Fruit fly (Drosophila melanogaster): ENCODE data around the gene CG32086.
A peak's percentile ranks its signal among the peaks of the same experiment; 100 is the strongest.

CG32086 gene

DNA sequence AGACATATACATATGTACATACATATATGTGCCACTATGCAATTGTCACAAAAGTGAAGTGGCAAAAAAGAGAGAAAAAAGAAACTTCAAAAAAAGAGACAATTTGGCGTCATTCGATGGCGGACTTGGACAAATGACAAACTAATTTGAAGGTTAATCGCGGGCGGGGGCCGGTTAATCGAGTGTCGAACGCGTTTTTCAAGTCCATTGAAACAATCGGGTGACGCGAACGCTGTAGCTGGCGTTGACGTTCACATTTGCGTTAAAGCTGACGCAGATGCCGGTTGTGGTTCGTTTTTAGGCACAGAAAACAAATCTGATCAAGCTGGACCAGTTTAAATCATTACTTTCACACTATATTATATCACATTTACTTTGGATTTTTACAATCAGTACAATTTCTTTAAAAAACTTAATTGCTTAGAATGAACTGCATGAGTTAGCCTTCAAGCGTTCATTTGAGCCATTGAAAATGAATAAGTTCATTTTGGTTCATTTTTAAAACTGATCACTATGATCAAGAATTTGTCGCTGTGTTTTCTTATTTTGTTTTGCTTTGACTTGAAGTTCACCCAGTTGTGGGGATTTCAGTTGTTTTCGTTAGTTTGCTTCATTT, 50.1 kb downstream of the CG32086 start (continued):
- TF ChIP-seq dysf (GFP tag; IDR thresholded peaks at IDR 0.05): peak; percentile 67; the same call in 2 of the 3 replicates
- TF ChIP-seq Eip74EF (GFP tag; optimal IDR thresholded peaks at IDR 0.05): peak in 1 of 2 experiments; percentile 32
- peak; percentile 58 for TF ChIP-seq Hmr (GFP tag; optimal IDR thresholded peaks at IDR 0.05)
- peak; percentile 57 for TF ChIP-seq CG13624 (GFP tag; optimal IDR thresholded peaks at IDR 0.05)
- no peak for TF ChIP-seq Ravus (GFP tag; IDR thresholded peaks at IDR 0.05)
- peak; percentile 59 for TF ChIP-seq CG13296 (GFP tag; optimal IDR thresholded peaks at IDR 0.05)
- 0 out of 3 replicates have a peak, but pooled peaks have one; percentile 37 for TF ChIP-seq CG34422 (GFP tag; IDR thresholded peaks at IDR 0.05)
- no peak for TF ChIP-seq CG12942 (GFP tag; optimal IDR thresholded peaks at IDR 0.05)
- peak; percentile 9 for TF ChIP-seq HLH54F (GFP tag; optimal IDR thresholded peaks at IDR 0.05)
- TF ChIP-seq crp (GFP tag; optimal IDR thresholded peaks at IDR 0.05): no peak
- TF ChIP-seq Sox100B (GFP tag; optimal IDR thresholded peaks at IDR 0.05): peak; percentile 66
- TF ChIP-seq CG34224 (GFP tag; IDR thresholded peaks at IDR 0.05; ENCODE audit: partially characterized antibody): 0 out of 3 replicates have a peak, but pooled peaks have one; percentile 14
- peak; percentile 32 for TF ChIP-seq CG7786 (GFP tag; optimal IDR thresholded peaks at IDR 0.05)
- TF ChIP-seq Kr (GFP tag; optimal IDR thresholded peaks at IDR 0.05): no peak
- TF ChIP-seq ase (GFP tag; IDR thresholded peaks at IDR 0.05): no peak
- peak; percentile 35; the same call in 1 of the 2 replicates for TF ChIP-seq CG3847 (GFP tag; IDR thresholded peaks at IDR 0.05)
- no peak for TF ChIP-seq da (GFP tag; optimal IDR thresholded peaks at IDR 0.05)
- peak; percentile 23 for TF ChIP-seq schlank (tag; optimal IDR thresholded peaks at IDR 0.05)
- peak; percentile 53 for TF ChIP-seq CG12104 (GFP tag; optimal IDR thresholded peaks at IDR 0.05)
- TF ChIP-seq CG6765 (GFP tag; optimal IDR thresholded peaks at IDR 0.05): peak; percentile 22
- TF ChIP-seq tup (GFP tag; optimal IDR thresholded peaks at IDR 0.05): no peak
- TF ChIP-seq grau (tag; optimal IDR thresholded peaks at IDR 0.05): peak; percentile 68
- peak; percentile 34 for TF ChIP-seq CG9817 (tag; optimal IDR thresholded peaks at IDR 0.05)
- peak; percentile 74; the same call in 1 of the 2 replicates for TF ChIP-seq Rfx (GFP tag; IDR thresholded peaks at IDR 0.05)
- peak; percentile 6 for TF ChIP-seq B-H2 (GFP tag; optimal IDR thresholded peaks at IDR 0.05)
- peak; percentile 68 for TF ChIP-seq CG17361 (GFP tag; IDR thresholded peaks at IDR 0.05)
- peak; percentile 45; the same call in 1 of the 3 replicates for TF ChIP-seq Mrtf (GFP tag; IDR thresholded peaks at IDR 0.05)
- peak; percentile 10 for TF ChIP-seq gro (GFP tag; optimal IDR thresholded peaks at IDR 0.05)
- TF ChIP-seq Poxn (GFP tag; IDR thresholded peaks at IDR 0.05): peak; percentile 28; the same call in 1 of the 2 replicates
- no peak for TF ChIP-seq CG30431 (GFP tag; optimal IDR thresholded peaks at IDR 0.05)
- peak; percentile 13; the same call in 1 of the 3 replicates for TF ChIP-seq Aef1 (GFP tag; IDR thresholded peaks at IDR 0.05)
- TF ChIP-seq CG12659 (GFP tag; optimal IDR thresholded peaks at IDR 0.05): peak; percentile 38
- peak; percentile 42; the same call in 2 of the 3 replicates for TF ChIP-seq CG14050 (GFP tag; IDR thresholded peaks at IDR 0.05)
- peak; percentile 1 for TF ChIP-seq CG12071 (GFP tag; optimal IDR thresholded peaks at IDR 0.05)
- TF ChIP-seq CG15601 (tag; optimal IDR thresholded peaks at IDR 0.05): no peak
- no peak for TF ChIP-seq CG10274 (GFP tag; optimal IDR thresholded peaks at IDR 0.05)
- TF ChIP-seq bowl (GFP tag; IDR thresholded peaks at IDR 0.05): 0 out of 2 replicates have a peak, but pooled peaks have one; percentile 31
- TF ChIP-seq CG17829 (tag; optimal IDR thresholded peaks at IDR 0.05): no peak
- peak; percentile 76 for TF ChIP-seq CG15269 (tag; optimal IDR thresholded peaks at IDR 0.05)
- no peak for TF ChIP-seq sisA (GFP tag; IDR thresholded peaks at IDR 0.05)
- no peak for TF ChIP-seq CG43689 (GFP tag; IDR thresholded peaks at IDR 0.05)
- TF ChIP-seq az2 (GFP tag; optimal IDR thresholded peaks at IDR 0.05): peak; percentile 8
- TF ChIP-seq disco-r (GFP tag; optimal IDR thresholded peaks at IDR 0.05): no peak
- TF ChIP-seq CG32532 (GFP tag; IDR thresholded peaks at IDR 0.05): peak; percentile 54; the same call in 1 of the 2 replicates
- no peak for TF ChIP-seq Dll (GFP tag; IDR thresholded peaks at IDR 0.05; ENCODE audit: partially characterized antibody)
- no peak for TF ChIP-seq luna (GFP tag; optimal IDR thresholded peaks at IDR 0.05)
- no peak for TF ChIP-seq unc-4 (GFP tag; IDR thresholded peaks at IDR 0.05; ENCODE audit: partially characterized antibody)
- peak; percentile 35 for TF ChIP-seq sug (tag; optimal IDR thresholded peaks at IDR 0.05)
- TF ChIP-seq tgo (GFP tag; IDR thresholded peaks at IDR 0.05): peak; percentile 44; the same call in 2 of the 3 replicates
